Worm (Caenorhabditis elegans): ENCODE measurements around the gene fkh-9.

fkh-9 gene

ce11 chrX:3783659-3784058 is 43.1 kb downstream of the fkh-9 start:
- TF ChIP-seq unc-62 (GFP tag; optimal IDR thresholded peaks at IDR 0.05 in 1 of 2) (peak in 1 of 2 experiments; percentile 97), unc-62 (tag; optimal IDR thresholded peaks at IDR 0.05) (no peak), gei-8 (GFP tag; optimal IDR thresholded peaks at IDR 0.05) (no peak), nhr-76 (tag; optimal IDR thresholded peaks at IDR 0.05) (no peak), T20F7.1 (GFP tag; optimal IDR thresholded peaks at IDR 0.05) (no peak), Y105C5A.15 (GFP tag; IDR thresholded peaks at IDR 0.05) (no peak), cey-2 (tag; optimal IDR thresholded peaks at IDR 0.05; ENCODE audit: borderline replicate concordance, insufficient read depth) (no peak)

- TF ChIP-seq ceh-62 (tag; optimal IDR thresholded peaks at IDR 0.05) (no peak), aha-1 (tag) (peak; percentile 27)
Observed at ce11 chrX:3781040-3781439, 45.7 kb downstream of the fkh-9 start, which contains the start of gene marg-1. marg-1 (minus strand) TSS chrX:3781140.

- no peak for TF ChIP-seq F10B5.3 (tag; optimal IDR thresholded peaks at IDR 0.05)
- no peak for TF ChIP-seq spr-1 (tag; optimal IDR thresholded peaks at IDR 0.05)
- no peak for TF ChIP-seq mdt-29 (GFP tag; IDR thresholded peaks at IDR 0.05)
- TF ChIP-seq unc-62 (GFP tag; optimal IDR thresholded peaks at IDR 0.05 in 1 of 2) = peak in 1 of 2 experiments; percentile 95
- no peak for TF ChIP-seq unc-62 (tag; optimal IDR thresholded peaks at IDR 0.05)
- TF ChIP-seq php-3 (GFP tag; IDR thresholded peaks at IDR 0.05) = no peak
- no peak for TF ChIP-seq mxl-2 (GFP tag; conservative IDR thresholded peaks at IDR 0.05)
- TF ChIP-seq pqm-1 (tag; optimal IDR thresholded peaks at IDR 0.05) = no peak
- peak; percentile 7 for TF ChIP-seq nhr-28 (tag; optimal IDR thresholded peaks at IDR 0.05)
- peak; percentile 4 for TF ChIP-seq aha-1 (tag)
- TF ChIP-seq dmd-6 (GFP tag; IDR thresholded peaks at IDR 0.05) = no peak
- no peak for TF ChIP-seq lin-29 (GFP tag; IDR thresholded peaks at IDR 0.05)
- TF ChIP-seq mxl-3 (GFP tag; optimal IDR thresholded peaks at IDR 0.05) = peak; percentile 5
- peak; percentile 14 for TF ChIP-seq hlh-11 (tag; optimal IDR thresholded peaks at IDR 0.05)
Observed at ce11 chrX:3773233-3773632, 53.5 kb downstream of the fkh-9 start.

- TF ChIP-seq dmd-6 (GFP tag; IDR thresholded peaks at IDR 0.05) (no peak), mes-2 (tag; optimal IDR thresholded peaks at IDR 0.05; ENCODE audit: poor library complexity, severe bottlenecking) (peak; percentile 40), ces-1 (GFP tag; optimal IDR thresholded peaks at IDR 0.05) (peak; percentile 31), rbr-2 (tag; optimal IDR thresholded peaks at IDR 0.05) (peak; percentile 10)
Observed at ce11 chrX:3772405-3772804, 54.4 kb downstream of the fkh-9 start, which contains the start of gene F47B7.2. F47B7.2 (plus strand) TSS chrX:3772762.

- TF ChIP-seq unc-130 (GFP tag; optimal IDR thresholded peaks at IDR 0.05) (no peak), fkh-10 (GFP tag; optimal IDR thresholded peaks at IDR 0.05) (no peak), nhr-77 (tag; optimal IDR thresholded peaks at IDR 0.05) (no peak), lir-3 (tag; optimal IDR thresholded peaks at IDR 0.05) (no peak), nhr-6 (tag; optimal IDR thresholded peaks at IDR 0.05) (no peak), lin-29 (GFP tag; IDR thresholded peaks at IDR 0.05) (no peak), dmd-6 (GFP tag; IDR thresholded peaks at IDR 0.05) (no peak), lim-7 (GFP tag; IDR thresholded peaks at IDR 0.05) (no peak), jun-1 (tag; optimal IDR thresholded peaks at IDR 0.05) (no peak), ZK337.2 (GFP tag; IDR thresholded peaks at IDR 0.05) (no peak), ceh-32 (tag; optimal IDR thresholded peaks at IDR 0.05; ENCODE audit: poor library complexity) (no peak), hmg-1.1 (GFP tag; IDR thresholded peaks at IDR 0.05) (no peak), mxl-2 (GFP tag; conservative IDR thresholded peaks at IDR 0.05) (no peak)
Observed at ce11 chrX:3768717-3769116, 58.0 kb downstream of the fkh-9 start, which contains the start of gene F47B7.5. F47B7.5 (minus strand) TSS chrX:3768817.
